Fruit fly (Drosophila melanogaster) whole organism, embryonic: ENCODE data around the gene sdt.
A peak's percentile ranks its signal among the peaks of the same experiment; 100 is the strongest.

ENCODE experiments used
- Ada2b ChIP-seq: fragments of 200-800 bp; sonication (Bioruptor generic); IDR thresholded peaks from 2 replicates; pipeline ENCODE4 v1.3.6; 2022; ENCODE audit warnings: missing biosample characterization, missing genetic modification characterization
- Atf6 ChIP-seq: fragments of 200-800 bp; sonication (Bioruptor generic); IDR thresholded peaks from 2 replicates; pipeline ENCODE4 v1.3.6; 2022; ENCODE audit warnings: missing biosample characterization, missing genetic modification characterization
- CG10321 ChIP-seq: fragments of 200-800 bp; sonication (Bioruptor generic); IDR thresholded peaks from 2 replicates; pipeline ENCODE4 v1.3.6; 2022; ENCODE audit warnings: missing biosample characterization, missing genetic modification characterization
- CG11504 ChIP-seq: fragments of 200-800 bp; sonication (Bioruptor generic); optimal IDR thresholded peaks from 3 replicates; lab custom pipeline; 2019; ENCODE audit warnings: missing biosample characterization, mild to moderate bottlenecking, missing genetic modification characterization, moderate library complexity
- CG1647 ChIP-seq: fragments of 200-800 bp; sonication (Bioruptor generic); optimal IDR thresholded peaks from 3 replicates; lab custom pipeline; 2016; ENCODE audit warnings: missing biosample characterization, missing genetic modification characterization
- CG17385 ChIP-seq: fragments of 200-800 bp; sonication (Bioruptor generic); optimal IDR thresholded peaks from 3 replicates; lab custom pipeline; 2018; ENCODE audit warnings: missing biosample characterization, mild to moderate bottlenecking, missing genetic modification characterization
- CG1792 ChIP-seq: fragments of 200-800 bp; sonication (Bioruptor generic); optimal IDR thresholded peaks from 2 replicates; lab custom pipeline; 2016; ENCODE audit warnings: missing biosample characterization, missing genetic modification characterization
- CG31388 ChIP-seq: fragments of 200-800 bp; sonication (Bioruptor generic); optimal IDR thresholded peaks from 2 replicates; lab custom pipeline; 2016; ENCODE audit warnings: missing biosample characterization, missing genetic modification characterization
- CG32767 ChIP-seq: fragments of 200-800 bp; sonication (Bioruptor generic); IDR thresholded peaks from 2 replicates; pipeline ENCODE4 v1.3.6; 2022; ENCODE audit warnings: missing biosample characterization, missing genetic modification characterization
- CG4360 ChIP-seq: fragments of 200-800 bp; sonication (Bioruptor generic); IDR thresholded peaks from 2 replicates; pipeline ENCODE4 v1.3.6; 2022; ENCODE audit warnings: missing biosample characterization, missing genetic modification characterization
- CG6175 ChIP-seq: fragments of 200-800 bp; sonication (Bioruptor generic); IDR thresholded peaks from 3 replicates; pipeline ENCODE4 v1.3.6; 2022; ENCODE audit warnings: missing biosample characterization, missing genetic modification characterization
- CG6689 ChIP-seq: fragments of 200-800 bp; sonication (Bioruptor generic); IDR thresholded peaks from 2 replicates; pipeline ENCODE4 v1.3.6; 2022; ENCODE audit warnings: missing biosample characterization, missing genetic modification characterization
- CG6765 ChIP-seq: fragments of 200-800 bp; sonication (Bioruptor generic); optimal IDR thresholded peaks from 3 replicates; lab custom pipeline; 2017; ENCODE audit warnings: missing biosample characterization, mild to moderate bottlenecking, missing genetic modification characterization
- CG7271 ChIP-seq: fragments of 200-800 bp; sonication (Bioruptor generic); optimal IDR thresholded peaks from 2 replicates; lab custom pipeline; 2018; ENCODE audit warnings: missing biosample characterization, mild to moderate bottlenecking, missing genetic modification characterization, moderate library complexity
- CG8290 ChIP-seq, 3 experiments: fragments of 200-800 bp; sonication (Bioruptor generic); optimal IDR thresholded peaks; 2 replicates each; lab custom pipeline; 2016 to 2019; ENCODE audit warnings: missing biosample characterization in 3 of 3, missing genetic modification characterization in 3 of 3, mild to moderate bottlenecking in 2 of 3, moderate library complexity in 1 of 3
- CG8388 ChIP-seq: fragments of 200-800 bp; sonication (Bioruptor generic); optimal IDR thresholded peaks from 2 replicates; lab custom pipeline; 2019; ENCODE audit warnings: missing biosample characterization, mild to moderate bottlenecking, missing genetic modification characterization, moderate library complexity
- CG9876 ChIP-seq: fragments of 200-800 bp; sonication (Bioruptor generic); optimal IDR thresholded peaks from 2 replicates; lab custom pipeline; 2016; ENCODE audit warnings: missing biosample characterization, missing genetic modification characterization
- CHES-1-like ChIP-seq: fragments of 200-800 bp; sonication (Bioruptor generic); optimal IDR thresholded peaks from 2 replicates; lab custom pipeline; 2016; ENCODE audit warnings: missing biosample characterization, missing genetic modification characterization
- Dp ChIP-seq: fragments of 200-800 bp; sonication (Bioruptor generic); optimal IDR thresholded peaks from 2 replicates; lab custom pipeline; 2018; ENCODE audit warnings: missing biosample characterization, mild to moderate bottlenecking, missing genetic modification characterization, moderate library complexity
- Fer1 ChIP-seq: fragments of 200-800 bp; sonication (Bioruptor generic); optimal IDR thresholded peaks from 2 replicates; lab custom pipeline; 2017; ENCODE audit warnings: missing biosample characterization, mild to moderate bottlenecking, missing genetic modification characterization
- Fer2 ChIP-seq: fragments of 200-800 bp; sonication (Bioruptor generic); optimal IDR thresholded peaks from 2 replicates; lab custom pipeline; 2018; ENCODE audit warnings: missing biosample characterization, mild to moderate bottlenecking, missing genetic modification characterization, moderate library complexity
- GATAe ChIP-seq: fragments of 200-800 bp; sonication (Bioruptor generic); conservative IDR thresholded peaks from 2 replicates; pipeline ENCODE4 v1.3.6; 2022; ENCODE audit warnings: missing biosample characterization, missing genetic modification characterization
- Hand ChIP-seq: fragments of 200-800 bp; sonication (Bioruptor generic); optimal IDR thresholded peaks from 2 replicates; lab custom pipeline; 2017; ENCODE audit warnings: mild to moderate bottlenecking, missing biosample characterization, missing genetic modification reagents, missing genetic modification characterization
- Lhr ChIP-seq: fragments of 200-800 bp; sonication (Bioruptor generic); optimal IDR thresholded peaks from 3 replicates; lab custom pipeline; 2017; ENCODE audit warnings: mild to moderate bottlenecking, missing biosample characterization, missing genetic modification reagents, missing genetic modification characterization
- Med ChIP-seq: fragments of 200-800 bp; sonication (Bioruptor generic); peaks from one replicate; lab custom pipeline; 2016; ENCODE audit warnings: missing biosample characterization, missing genetic modification characterization, mild to moderate bottlenecking, inconsistent platforms, moderate library complexity
- Oli ChIP-seq: fragments of 200-800 bp; sonication (Bioruptor generic); optimal IDR thresholded peaks from 2 replicates; lab custom pipeline; 2018; ENCODE audit warnings: missing biosample characterization, mild to moderate bottlenecking, missing genetic modification characterization, moderate library complexity
- Ptx1 ChIP-seq: fragments of 200-800 bp; sonication (Bioruptor generic); IDR thresholded peaks from 2 replicates; pipeline ENCODE4 v1.3.6; 2022; ENCODE audit warnings: missing biosample characterization, missing genetic modification characterization
- Sox100B ChIP-seq: fragments of 200-800 bp; sonication (Bioruptor generic); optimal IDR thresholded peaks from 3 replicates; lab custom pipeline; 2018; ENCODE audit warnings: missing biosample characterization, mild to moderate bottlenecking, missing genetic modification characterization
- Spps ChIP-seq: fragments of 200-800 bp; sonication (Bioruptor generic); optimal IDR thresholded peaks from 2 replicates; lab custom pipeline; 2018; ENCODE audit warnings: missing biosample characterization, mild to moderate bottlenecking, missing genetic modification characterization
- Taf1 ChIP-seq: fragments of 200-800 bp; sonication (Bioruptor generic); IDR thresholded peaks from 2 replicates; pipeline ENCODE4 v1.3.6; 2022; ENCODE audit warnings: missing biosample characterization, missing genetic modification characterization
- bcd ChIP-seq: fragments of 200-800 bp; sonication (Bioruptor generic); optimal IDR thresholded peaks from 2 replicates; lab custom pipeline; 2017; ENCODE audit warnings: missing biosample characterization, mild to moderate bottlenecking, missing genetic modification characterization
- cwo ChIP-seq: fragments of 200-800 bp; sonication (Bioruptor generic); optimal IDR thresholded peaks from 3 replicates; lab custom pipeline; 2017; ENCODE audit warnings: missing biosample characterization, missing genetic modification characterization, mild to moderate bottlenecking, moderate library complexity, missing genetic modification reagents
- dimm ChIP-seq: fragments of 200-800 bp; sonication (Bioruptor generic); IDR thresholded peaks from 2 replicates; pipeline ENCODE4 v1.3.6; 2022; ENCODE audit warnings: missing biosample characterization, missing genetic modification characterization
- ems ChIP-seq: fragments of 200-800 bp; sonication (Bioruptor generic); optimal IDR thresholded peaks from 3 replicates; lab custom pipeline; 2016; ENCODE audit warnings: missing biosample characterization, missing genetic modification characterization
- hth ChIP-seq: fragments of >200 bp; optimal IDR thresholded peaks from 2 replicates; lab custom pipeline; 2017; ENCODE audit warnings: inconsistent platforms
- ind ChIP-seq: fragments of 200-800 bp; sonication (Bioruptor generic); optimal IDR thresholded peaks from 3 replicates; lab custom pipeline; 2016; ENCODE audit warnings: missing biosample characterization, missing genetic modification characterization
- inv ChIP-seq: fragments of 200-800 bp; sonication (Bioruptor generic); IDR thresholded peaks from 2 replicates; pipeline ENCODE4 v1.3.6; 2022; ENCODE audit warnings: missing biosample characterization, missing genetic modification characterization; ENCODE audit not compliant: partially characterized antibody
- kni ChIP-seq: fragments of 200-800 bp; sonication (Bioruptor generic); optimal IDR thresholded peaks from 3 replicates; lab custom pipeline; 2017; ENCODE audit warnings: mild to moderate bottlenecking, missing biosample characterization, missing genetic modification reagents, missing genetic modification characterization
- lmd ChIP-seq: fragments of 200-800 bp; sonication (Bioruptor generic); IDR thresholded peaks from 2 replicates; pipeline ENCODE4 v1.3.6; 2022; ENCODE audit warnings: missing biosample characterization, missing genetic modification characterization
- org-1 ChIP-seq: fragments of 200-800 bp; sonication (Bioruptor generic); optimal IDR thresholded peaks from 2 replicates; lab custom pipeline; 2017; ENCODE audit warnings: missing biosample characterization, missing genetic modification characterization
- pan ChIP-seq, 4 experiments: fragments of >200 bp in 3 of 4; fragments of 200-800 bp in 1 of 4; sonication (Bioruptor generic) in 1 of 4; optimal IDR thresholded peaks in 3 of 4; IDR thresholded peaks in 1 of 4; 2 replicates each; pipeline versions ENCODE4 v1.3.6 to Lab custom; 2017 to 2022; ENCODE audit warnings: missing biosample characterization in 2 of 4, missing genetic modification characterization in 2 of 4, mixed read lengths in 1 of 4
- ranshi ChIP-seq: fragments of 200-800 bp; sonication (Bioruptor generic); IDR thresholded peaks from 2 replicates; pipeline ENCODE4 v1.3.6; 2022; ENCODE audit warnings: missing biosample characterization, missing genetic modification characterization
- sens ChIP-seq: fragments of 200-800 bp; sonication (Bioruptor generic); peaks from one replicate; lab custom pipeline; 2016; ENCODE audit warnings: missing biosample characterization, missing genetic modification characterization
- seq ChIP-seq: fragments of 200-800 bp; sonication (Bioruptor generic); IDR thresholded peaks from 2 replicates; pipeline ENCODE4 v1.3.6; 2022; ENCODE audit warnings: missing biosample characterization, missing genetic modification characterization
- so ChIP-seq: fragments of 200-800 bp; sonication (Bioruptor generic); IDR thresholded peaks from 3 replicates; pipeline ENCODE4 v1.3.6; 2022; ENCODE audit warnings: missing biosample characterization, missing genetic modification characterization
- sr ChIP-seq: fragments of 200-800 bp; sonication (Bioruptor generic); IDR thresholded peaks from 3 replicates; pipeline ENCODE4 v1.3.6; 2022; ENCODE audit warnings: missing biosample characterization, missing genetic modification characterization
- toy ChIP-seq: fragments of 200-800 bp; sonication (Bioruptor generic); IDR thresholded peaks from 2 replicates; pipeline ENCODE4 v1.3.6; 2022; ENCODE audit warnings: missing biosample characterization, missing genetic modification characterization
- trem ChIP-seq: fragments of 200-800 bp; optimal IDR thresholded peaks from 3 replicates; lab custom pipeline; 2019; ENCODE audit warnings: missing biosample characterization, mild to moderate bottlenecking, missing genetic modification characterization, moderate library complexity
- unc-4 ChIP-seq: fragments of 200-800 bp; sonication (Bioruptor generic); IDR thresholded peaks from 2 replicates; pipeline ENCODE4 v1.3.6; 2022; ENCODE audit warnings: missing biosample characterization, missing genetic modification characterization; ENCODE audit not compliant: partially characterized antibody
- wor ChIP-seq: fragments of 200-800 bp; sonication (Bioruptor generic); IDR thresholded peaks from 2 replicates; pipeline ENCODE4 v1.3.6; 2022; ENCODE audit warnings: missing biosample characterization, missing genetic modification characterization

Gene sdt

dm6 chrX:8271363-8272061 is 93.2 kb downstream of the sdt start, which contains the start of gene Corp (continued):
- TF ChIP-seq pan (optimal IDR thresholded peaks at IDR 0.05; lab: Kevin White, UChicago): no peak
- peak in 1 of 2 experiments; percentile 68 for TF ChIP-seq pan (GFP tag; optimal IDR thresholded peaks at IDR 0.05 in 1 of 2, IDR thresholded peaks at IDR 0.05 in 1 of 2)
- no peak for TF ChIP-seq org-1
- no peak for TF ChIP-seq hth
- peak; percentile 67 for TF ChIP-seq CG17385 (GFP tag; lab: Kevin White, UChicago)
- no peak for TF ChIP-seq sr (GFP tag; lab: Robert Waterston, UW)
- TF ChIP-seq CG31388 (GFP tag; lab: Kevin White, UChicago): no peak
- TF ChIP-seq seq (GFP tag; lab: Robert Waterston, UW): no peak; the same call in 1 of the 2 replicates
- no peak for TF ChIP-seq trem
- TF ChIP-seq CG7271 (tag; lab: Kevin White, UChicago): no peak
- TF ChIP-seq Atf6 (GFP tag; lab: Robert Waterston, UW): no peak; the same call in 1 of the 2 replicates
- no peak for TF ChIP-seq Taf1
- TF ChIP-seq GATAe: no peak
- no peak for TF ChIP-seq wor (GFP tag; lab: Robert Waterston, UW)
- no peak for TF ChIP-seq toy (GFP tag; lab: Robert Waterston, UW)
- TF ChIP-seq so (GFP tag; lab: Robert Waterston, UW): peak; percentile 62; the same call in 2 of the 3 replicates
- peak; percentile 73 for TF ChIP-seq CG4360 (GFP tag; lab: Robert Waterston, UW)
- TF ChIP-seq kni (GFP tag; lab: Kevin White, UChicago): no peak
- peak; percentile 82 for TF ChIP-seq CG6689
- no peak for TF ChIP-seq CG6175 (GFP tag; lab: Robert Waterston, UW)
- no peak for TF ChIP-seq inv (GFP tag; lab: Robert Waterston, UW)
- TF ChIP-seq Fer1 (GFP tag; lab: Kevin White, UChicago): peak; percentile 23
- no peak for TF ChIP-seq sens
- peak; percentile 44 for TF ChIP-seq Oli (tag; lab: Kevin White, UChicago)
- TF ChIP-seq Ptx1: peak; percentile 44; the same call in 1 of the 2 replicates
- no peak for TF ChIP-seq CG32767 (GFP tag; lab: Robert Waterston, UW)
- TF ChIP-seq Sox100B (GFP tag; lab: Kevin White, UChicago): peak; percentile 63
- TF ChIP-seq dimm (GFP tag; lab: Robert Waterston, UW): no peak
- no peak for TF ChIP-seq CG1792
- TF ChIP-seq bcd (GFP tag; lab: Kevin White, UChicago): peak; percentile 15
- TF ChIP-seq CG9876 (GFP tag; lab: Kevin White, UChicago): no peak
- no peak for TF ChIP-seq Dp (GFP tag; lab: Kevin White, UChicago)
- no peak for TF ChIP-seq CG10321
- TF ChIP-seq CG1647 (GFP tag; lab: Kevin White, UChicago): no peak
- no peak for TF ChIP-seq Lhr (GFP tag; lab: Kevin White, UChicago)
- peak; percentile 2 for TF ChIP-seq Med (GFP tag; lab: Kevin White, UChicago)
- no peak for TF ChIP-seq ems
- TF ChIP-seq CG6765 (GFP tag; lab: Kevin White, UChicago): no peak
- TF ChIP-seq CG11504 (tag; lab: Kevin White, UChicago): peak; percentile 28
- TF ChIP-seq Ada2b (GFP tag; lab: Robert Waterston, UW): no peak
- no peak for TF ChIP-seq CHES-1-like (GFP tag; lab: Kevin White, UChicago)
- no peak for TF ChIP-seq ind (GFP tag; lab: Kevin White, UChicago)
- no peak; the same call in 1 of the 2 replicates for TF ChIP-seq ranshi (GFP tag; lab: Robert Waterston, UW)
- no peak for TF ChIP-seq unc-4 (GFP tag; lab: Robert Waterston, UW)
- no peak for TF ChIP-seq CG8290 (GFP tag; optimal IDR thresholded peaks at IDR 0.05; lab: Kevin White, UChicago)
- no peak for TF ChIP-seq CG8290 (tag; optimal IDR thresholded peaks at IDR 0.05; lab: Kevin White, UChicago)
- TF ChIP-seq Hand (GFP tag; lab: Kevin White, UChicago): no peak
- no peak for TF ChIP-seq Spps (tag; lab: Kevin White, UChicago)
- no peak for TF ChIP-seq Fer2 (tag; lab: Kevin White, UChicago)
- TF ChIP-seq lmd (GFP tag; lab: Robert Waterston, UW): peak; percentile 43
- no peak for TF ChIP-seq cwo (GFP tag; lab: Kevin White, UChicago)
- peak; percentile 37 for TF ChIP-seq CG8388
